Worm (Caenorhabditis elegans): Measurements from ENCODE around the gene C08G9.2.

Gene C08G9.2

DNA sequence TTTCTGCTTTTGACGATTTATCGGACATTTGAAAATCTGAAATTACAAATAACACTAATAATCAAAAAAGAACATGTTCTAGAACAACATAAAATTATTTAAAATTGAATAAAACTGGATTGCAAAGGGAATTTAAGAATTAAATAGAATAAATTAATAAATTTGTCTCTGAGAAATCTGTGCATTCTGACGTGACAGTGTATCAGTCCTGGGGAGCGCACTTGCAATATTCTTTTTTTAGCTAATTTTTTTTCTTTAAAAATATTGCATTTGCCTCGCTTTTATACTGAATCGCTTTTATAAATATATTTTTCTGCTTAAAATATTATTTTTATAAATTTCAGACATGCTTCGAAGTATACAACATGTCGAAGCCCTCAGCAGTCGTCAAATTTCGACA lies 36.9 kb upstream of the C08G9.2 start, which contains the start of the genes mrpl-1, emc-6 and mrps-24 (continued):
- TF ChIP-seq jun-1 (tag; optimal IDR thresholded peaks at IDR 0.05), result no peak
- TF ChIP-seq egl-13 (tag; optimal IDR thresholded peaks at IDR 0.05), result peak; percentile 35
- no peak; the same call in 1 of the 2 replicates for TF ChIP-seq isw-1 (GFP tag; IDR thresholded peaks at IDR 0.05)
- peak; percentile 18 for TF ChIP-seq fkh-8 (tag; optimal IDR thresholded peaks at IDR 0.05)
- no peak for TF ChIP-seq pax-3 (tag; optimal IDR thresholded peaks at IDR 0.05)
- no peak for TF ChIP-seq hpl-2 (GFP tag; optimal IDR thresholded peaks at IDR 0.05)
- TF ChIP-seq zag-1 (tag; optimal IDR thresholded peaks at IDR 0.05), result no peak
- TF ChIP-seq swsn-7 (tag; optimal IDR thresholded peaks at IDR 0.05), result peak; percentile 68
- no peak for TF ChIP-seq zip-4 (GFP tag; optimal IDR thresholded peaks at IDR 0.05)

DNA sequence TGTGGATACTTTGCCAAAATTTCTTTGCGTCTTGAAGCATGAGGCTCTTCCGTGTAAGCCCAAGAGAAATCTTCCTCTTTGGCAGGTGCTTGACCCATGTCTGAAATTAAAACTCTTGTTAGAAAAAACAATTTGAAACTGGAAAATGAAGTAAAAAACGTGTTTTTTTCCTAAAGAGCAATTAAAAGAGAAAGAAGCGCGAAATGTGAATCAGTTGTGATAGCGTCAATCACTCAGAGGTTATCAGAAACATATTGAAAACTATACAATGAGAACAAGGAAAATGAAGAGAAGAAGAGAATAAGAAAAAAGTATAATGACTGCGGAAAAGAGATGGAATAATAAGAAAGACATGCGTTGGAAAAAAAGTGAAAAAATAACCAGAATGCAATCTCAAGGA lies 34.0 kb upstream of the C08G9.2 start, which contains the start of gene F33D4.4:
Gene F33D4.4 (minus strand): TSS at position 101 of the 400 bp plus-strand sequence.
- TF ChIP-seq dsc-1 (tag; optimal IDR thresholded peaks at IDR 0.05) (peak; percentile 34), fkh-10 (GFP tag; optimal IDR thresholded peaks at IDR 0.05) (no peak), tlp-1 (tag; optimal IDR thresholded peaks at IDR 0.05) (no peak), blmp-1 (tag; optimal IDR thresholded peaks at IDR 0.05) (peak; percentile 49)

DNA sequence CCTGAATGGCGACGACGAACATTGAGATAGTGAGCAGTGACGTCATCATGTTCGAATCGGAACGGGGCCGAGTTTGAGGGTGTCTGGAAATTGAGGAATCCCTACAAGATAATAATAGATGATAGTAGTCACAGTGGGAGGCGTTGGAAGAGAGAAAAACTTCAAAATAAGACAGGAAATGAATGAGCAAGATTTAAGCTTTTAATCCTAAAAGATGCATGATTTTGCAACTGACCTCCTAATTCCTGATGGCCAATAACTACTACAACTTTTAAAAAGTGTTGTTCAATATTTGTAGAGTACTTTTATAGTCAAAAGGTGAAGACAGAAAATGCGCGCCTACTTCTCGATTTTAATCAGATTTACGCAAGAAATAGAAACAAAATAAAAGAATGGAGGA lies 25.5 kb upstream of the C08G9.2 start, which contains the start of gene flp-13:
Gene flp-13 (minus strand): TSS at position 101 of the 400 bp plus-strand sequence.
- TF ChIP-seq xbp-1 (tag; optimal IDR thresholded peaks at IDR 0.05) (no peak), lin-39 (tag; optimal IDR thresholded peaks at IDR 0.05) (no peak), skn-1 (tag; optimal IDR thresholded peaks at IDR 0.05) (no peak), C04F5.9 (tag; optimal IDR thresholded peaks at IDR 0.05) (no peak), alr-1 (tag; optimal IDR thresholded peaks at IDR 0.05; ENCODE audit: borderline replicate concordance) (no peak), pqm-1 (tag; optimal IDR thresholded peaks at IDR 0.05) (no peak), lsy-2 (tag; optimal IDR thresholded peaks at IDR 0.05) (no peak)

DNA sequence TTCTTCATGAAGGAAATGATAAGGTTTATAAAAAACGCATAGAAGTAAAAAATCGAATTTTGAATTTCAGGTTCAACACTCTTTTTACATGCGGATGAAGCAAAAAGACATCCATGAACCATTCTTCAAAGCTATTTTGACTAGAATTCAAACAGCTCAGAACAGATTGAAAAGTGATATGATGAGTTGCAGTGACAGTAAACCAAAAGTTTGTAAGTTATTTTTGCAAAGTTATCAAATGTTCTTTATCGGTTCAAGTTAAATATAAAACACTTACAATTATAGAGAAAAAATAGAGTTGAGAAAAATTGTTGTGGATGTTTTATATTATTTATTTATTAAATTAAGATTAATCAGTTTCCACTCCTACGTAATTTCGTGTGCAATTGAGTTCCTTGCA lies 19.7 kb upstream of the C08G9.2 start:
- TF ChIP-seq blmp-1 (tag; optimal IDR thresholded peaks at IDR 0.05) (no peak), ceh-63 (GFP tag; optimal IDR thresholded peaks at IDR 0.05) (no peak), Y116A8C.19 (tag; optimal IDR thresholded peaks at IDR 0.05; ENCODE audit: borderline replicate concordance) (no peak), F16B12.6 (tag; optimal IDR thresholded peaks at IDR 0.05) (no peak), efl-1 (optimal IDR thresholded peaks at IDR 0.05) (no peak), efl-1 (GFP tag; optimal IDR thresholded peaks at IDR 0.05 in 1 of 2) (no peak), mab-9 (GFP tag; IDR thresholded peaks at IDR 0.05) (no peak), ztf-11 (tag; optimal IDR thresholded peaks at IDR 0.05) (no peak), egl-27 (tag; optimal IDR thresholded peaks at IDR 0.05) (no peak), sox-4 (tag; optimal IDR thresholded peaks at IDR 0.05) (no peak), nhr-90 (tag; optimal IDR thresholded peaks at IDR 0.05; ENCODE audit: poor library complexity) (no peak), hlh-17 (GFP tag; optimal IDR thresholded peaks at IDR 0.05; ENCODE audit: borderline replicate concordance) (no peak), ceh-82 (tag; optimal IDR thresholded peaks at IDR 0.05) (no peak), unc-30 (tag; optimal IDR thresholded peaks at IDR 0.05) (no peak), C04F5.9 (tag; optimal IDR thresholded peaks at IDR 0.05) (no peak), dpl-1 (GFP tag; optimal IDR thresholded peaks at IDR 0.05) (no peak), dsc-1 (tag; optimal IDR thresholded peaks at IDR 0.05) (no peak), ceh-8 (GFP tag; optimal IDR thresholded peaks at IDR 0.05) (no peak), tlp-1 (tag; optimal IDR thresholded peaks at IDR 0.05) (no peak), lin-35 (GFP tag; optimal IDR thresholded peaks at IDR 0.05) (no peak), ces-1 (GFP tag; optimal IDR thresholded peaks at IDR 0.05) (no peak)
